Worm (Caenorhabditis elegans): ENCODE measurements around the gene taf-11.1.

The taf-11.1 gene

ce11 chrX:4260297-4260696 is 5.3 kb downstream of the taf-11.1 start, which contains the start of gene C52B9.4:
Gene C52B9.4, plus strand, starts transcription at chrX:4260652.
- TF ChIP-seq pqm-1 (tag; optimal IDR thresholded peaks at IDR 0.05) = no peak
- TF ChIP-seq nhr-25 (tag; optimal IDR thresholded peaks at IDR 0.05) = no peak
- TF ChIP-seq nhr-28 (tag; optimal IDR thresholded peaks at IDR 0.05) = no peak
- TF ChIP-seq snpc-4 (tag; optimal IDR thresholded peaks at IDR 0.05) = no peak
- no peak for TF ChIP-seq egl-5 (tag; optimal IDR thresholded peaks at IDR 0.05)
- peak; percentile 10 for TF ChIP-seq jun-1 (tag; optimal IDR thresholded peaks at IDR 0.05)
- no peak for TF ChIP-seq fkh-10 (GFP tag; optimal IDR thresholded peaks at IDR 0.05)
- TF ChIP-seq lin-15B (tag; optimal IDR thresholded peaks at IDR 0.05) = peak; percentile 16
- no peak for TF ChIP-seq tbx-2 (tag; optimal IDR thresholded peaks at IDR 0.05)
- peak; percentile 67 for TF ChIP-seq hmg-11 (tag; optimal IDR thresholded peaks at IDR 0.05)
- peak; percentile 62 for TF ChIP-seq pha-4 (tag; optimal IDR thresholded peaks at IDR 0.05)
- TF ChIP-seq fkh-2 (tag; optimal IDR thresholded peaks at IDR 0.05) = no peak
- TF ChIP-seq ceh-9 (tag; optimal IDR thresholded peaks at IDR 0.05) = no peak
- TF ChIP-seq nfya-1 (tag; optimal IDR thresholded peaks at IDR 0.05; ENCODE audit: insufficient read depth) = peak; percentile 63
- no peak for TF ChIP-seq nhr-11 (tag; optimal IDR thresholded peaks at IDR 0.05)
- peak; percentile 37 for TF ChIP-seq elt-2 (tag; optimal IDR thresholded peaks at IDR 0.05)
- no peak for TF ChIP-seq mdl-1 (tag; optimal IDR thresholded peaks at IDR 0.05)
- peak; percentile 40 for TF ChIP-seq sea-2 (GFP tag; optimal IDR thresholded peaks at IDR 0.05)
- TF ChIP-seq nhr-67 (tag; optimal IDR thresholded peaks at IDR 0.05) = no peak
- no peak for TF ChIP-seq elt-1 (tag; optimal IDR thresholded peaks at IDR 0.05)

- TF ChIP-seq ztf-11 (tag; optimal IDR thresholded peaks at IDR 0.05) = no peak
- no peak for TF ChIP-seq zag-1 (tag; optimal IDR thresholded peaks at IDR 0.05)
- no peak for TF ChIP-seq lin-39 (tag; optimal IDR thresholded peaks at IDR 0.05)
- TF ChIP-seq nhr-28 (tag; optimal IDR thresholded peaks at IDR 0.05) = no peak
- no peak for TF ChIP-seq hmg-11 (tag; optimal IDR thresholded peaks at IDR 0.05)
- TF ChIP-seq pqm-1 (tag; optimal IDR thresholded peaks at IDR 0.05) = no peak
- no peak for TF ChIP-seq nhr-76 (tag; optimal IDR thresholded peaks at IDR 0.05)
- TF ChIP-seq nhr-77 (tag; optimal IDR thresholded peaks at IDR 0.05) = no peak
- TF ChIP-seq elt-1 (tag; optimal IDR thresholded peaks at IDR 0.05) = no peak
Observed at ce11 chrX:4263820-4264219, 8.8 kb downstream of the taf-11.1 start.

ce11 chrX:4265283-4265907 is 10.4 kb downstream of the taf-11.1 start, which contains the start of gene coel-1:
Gene coel-1, plus strand, starts transcription at chrX:4265663.
- TF ChIP-seq ztf-11 (tag; optimal IDR thresholded peaks at IDR 0.05) (no peak), ztf-4 (tag; optimal IDR thresholded peaks at IDR 0.05) (no peak), nhr-25 (tag; optimal IDR thresholded peaks at IDR 0.05) (peak; percentile 67), eor-1 (tag; optimal IDR thresholded peaks at IDR 0.05) (no peak), aly-2 (tag; optimal IDR thresholded peaks at IDR 0.05) (no peak), lin-39 (tag; optimal IDR thresholded peaks at IDR 0.05) (peak; percentile 72), nhr-12 (tag; optimal IDR thresholded peaks at IDR 0.05) (no peak), egl-27 (tag; optimal IDR thresholded peaks at IDR 0.05) (peak; percentile 12), snpc-4 (tag; optimal IDR thresholded peaks at IDR 0.05) (peak; percentile 13), lsy-12 (tag; optimal IDR thresholded peaks at IDR 0.05) (peak; percentile 20), nfya-1 (tag; optimal IDR thresholded peaks at IDR 0.05; ENCODE audit: insufficient read depth) (peak; percentile 63), daf-12 (tag; optimal IDR thresholded peaks at IDR 0.05) (no peak), mdl-1 (tag; optimal IDR thresholded peaks at IDR 0.05) (no peak), hmg-11 (tag; optimal IDR thresholded peaks at IDR 0.05) (peak; percentile 64), pqm-1 (tag; optimal IDR thresholded peaks at IDR 0.05) (peak; percentile 42), egl-5 (tag; optimal IDR thresholded peaks at IDR 0.05) (peak; percentile 8), tbx-2 (tag; optimal IDR thresholded peaks at IDR 0.05) (no peak), fkh-10 (GFP tag; optimal IDR thresholded peaks at IDR 0.05) (no peak), mml-1 (tag; optimal IDR thresholded peaks at IDR 0.05) (peak; percentile 3), pha-4 (tag; optimal IDR thresholded peaks at IDR 0.05) (peak; percentile 60), elt-2 (tag; optimal IDR thresholded peaks at IDR 0.05) (peak; percentile 41), skn-1 (tag; optimal IDR thresholded peaks at IDR 0.05) (peak; percentile 12)

- peak; percentile 57 for TF ChIP-seq pha-4 (tag; optimal IDR thresholded peaks at IDR 0.05)
- no peak for TF ChIP-seq daf-12 (tag; optimal IDR thresholded peaks at IDR 0.05)
- no peak for TF ChIP-seq nhr-11 (tag; optimal IDR thresholded peaks at IDR 0.05)
- no peak for TF ChIP-seq unc-62 (GFP tag; optimal IDR thresholded peaks at IDR 0.05)
- no peak for TF ChIP-seq aly-2 (tag; optimal IDR thresholded peaks at IDR 0.05)
- TF ChIP-seq ztf-11 (tag; optimal IDR thresholded peaks at IDR 0.05) = no peak
Observed at ce11 chrX:4266178-4266931, 11.4 kb downstream of the taf-11.1 start.
